Fruit fly (Drosophila melanogaster) whole organism, embryonic: ENCODE results near the gene CG4393.

Experiments used
- Blimp-1 ChIP-seq: fragments of 200-800 bp; sonication (Bioruptor generic); optimal IDR thresholded peaks from 3 replicates; lab custom pipeline; 2018; ENCODE audit warnings: missing biosample characterization, missing genetic modification characterization, mild to moderate bottlenecking, moderate library complexity, missing genetic modification reagents
- CG10209 ChIP-seq: fragments of 200-800 bp; sonication (Bioruptor generic); optimal IDR thresholded peaks from 3 replicates; lab custom pipeline; 2017; ENCODE audit warnings: missing biosample characterization, mild to moderate bottlenecking, missing genetic modification characterization, missing genetic modification reagents
- CG10431 ChIP-seq: fragments of 200-800 bp; sonication (Bioruptor generic); optimal IDR thresholded peaks from 3 replicates; lab custom pipeline; 2018; ENCODE audit warnings: missing biosample characterization, mild to moderate bottlenecking, missing genetic modification characterization
- CG10979 ChIP-seq: fragments of 200-800 bp; sonication (Bioruptor generic); optimal IDR thresholded peaks from 2 replicates; lab custom pipeline; 2018; ENCODE audit warnings: missing biosample characterization, mild to moderate bottlenecking, missing genetic modification characterization, moderate library complexity
- CG11085 ChIP-seq: fragments of 200-800 bp; sonication (Bioruptor generic); IDR thresholded peaks from 2 replicates; pipeline ENCODE4 v1.3.6; 2022; ENCODE audit warnings: missing biosample characterization, missing genetic modification characterization
- CG11504 ChIP-seq: fragments of 200-800 bp; sonication (Bioruptor generic); optimal IDR thresholded peaks from 3 replicates; lab custom pipeline; 2019; ENCODE audit warnings: missing biosample characterization, mild to moderate bottlenecking, missing genetic modification characterization, moderate library complexity
- CG14860 ChIP-seq: fragments of 200-800 bp; sonication (Bioruptor generic); IDR thresholded peaks from 3 replicates; pipeline ENCODE4 v1.3.6; 2022; ENCODE audit warnings: missing biosample characterization, missing genetic modification characterization; ENCODE audit not compliant: partially characterized antibody
- CG1602 ChIP-seq: fragments of 200-800 bp; sonication (Bioruptor generic); optimal IDR thresholded peaks from 3 replicates; lab custom pipeline; 2016; ENCODE audit warnings: missing biosample characterization, missing genetic modification characterization
- CG16815 ChIP-seq: fragments of 200-800 bp; sonication (Bioruptor generic); optimal IDR thresholded peaks from 3 replicates; lab custom pipeline; 2017; ENCODE audit warnings: missing biosample characterization, mild to moderate bottlenecking, missing genetic modification characterization
- CG17829 ChIP-seq: fragments of 200-800 bp; optimal IDR thresholded peaks from 2 replicates; lab custom pipeline; 2019; ENCODE audit warnings: missing biosample characterization, mild to moderate bottlenecking, missing genetic modification characterization, moderate library complexity
- CG18764 ChIP-seq: fragments of 200-800 bp; sonication (Bioruptor generic); optimal IDR thresholded peaks from 3 replicates; lab custom pipeline; 2016; ENCODE audit warnings: missing biosample characterization, missing genetic modification characterization
- CG2129 ChIP-seq: fragments of 200-800 bp; sonication (Bioruptor generic); IDR thresholded peaks from 2 replicates; pipeline ENCODE4 v1.3.6; 2022; ENCODE audit warnings: missing biosample characterization, missing genetic modification characterization; ENCODE audit not compliant: partially characterized antibody
- CG3163 ChIP-seq: fragments of 200-800 bp; sonication (Bioruptor generic); optimal IDR thresholded peaks from 3 replicates; lab custom pipeline; 2016; ENCODE audit warnings: missing biosample characterization, missing genetic modification characterization
- CG5953 ChIP-seq: fragments of 200-800 bp; sonication (Bioruptor generic); IDR thresholded peaks from 2 replicates; pipeline ENCODE4 v1.3.6; 2022; ENCODE audit warnings: missing biosample characterization, missing genetic modification characterization
- CG6683 ChIP-seq: fragments of 200-800 bp; sonication (Bioruptor generic); optimal IDR thresholded peaks from 2 replicates; lab custom pipeline; 2017; ENCODE audit warnings: missing biosample characterization, mild to moderate bottlenecking, missing genetic modification characterization, missing genetic modification reagents
- CG6854 ChIP-seq: fragments of 200-800 bp; sonication (Bioruptor generic); optimal IDR thresholded peaks from 3 replicates; lab custom pipeline; 2017; ENCODE audit warnings: missing biosample characterization, mild to moderate bottlenecking, missing genetic modification characterization
- CG7745 ChIP-seq: fragments of 200-800 bp; sonication (Bioruptor generic); optimal IDR thresholded peaks from 2 replicates; lab custom pipeline; 2018; ENCODE audit warnings: missing biosample characterization, mild to moderate bottlenecking, missing genetic modification characterization, moderate library complexity
- CG7786 ChIP-seq: fragments of 200-800 bp; sonication (Bioruptor generic); optimal IDR thresholded peaks from 2 replicates; lab custom pipeline; 2016; ENCODE audit warnings: missing biosample characterization, missing genetic modification characterization
- CG8765 ChIP-seq: fragments of 200-800 bp; sonication (Bioruptor generic); IDR thresholded peaks from 2 replicates; pipeline ENCODE4 v1.3.6; 2022; ENCODE audit warnings: missing biosample characterization, missing genetic modification characterization
- Chrac-16 ChIP-seq: fragments of 200-800 bp; sonication (Bioruptor generic); optimal IDR thresholded peaks from 3 replicates; lab custom pipeline; 2016; ENCODE audit warnings: missing biosample characterization, missing genetic modification characterization
- D ChIP-seq, 2 experiments: fragments of 200-800 bp in 1 of 2; fragments of >200 bp in 1 of 2; sonication (Bioruptor generic) in 1 of 2; optimal IDR thresholded peaks; 2 replicates in 1 of 2; 3 replicates in 1 of 2; lab custom pipeline; 2017; ENCODE audit warnings: mild to moderate bottlenecking in 1 of 2, missing biosample characterization in 1 of 2, missing genetic modification characterization in 1 of 2, missing genetic modification reagents in 1 of 2
- Dad ChIP-seq: fragments of 200-800 bp; sonication (Bioruptor generic); optimal IDR thresholded peaks from 3 replicates; lab custom pipeline; 2016; ENCODE audit warnings: missing biosample characterization, missing genetic modification characterization
- Ets97D ChIP-seq: fragments of 200-800 bp; sonication (Bioruptor generic); optimal IDR thresholded peaks from 3 replicates; lab custom pipeline; 2016; ENCODE audit warnings: missing biosample characterization, missing genetic modification characterization
- Gsc ChIP-seq: fragments of 200-800 bp; sonication (Bioruptor generic); IDR thresholded peaks from 2 replicates; pipeline ENCODE4 v1.3.6; 2022; ENCODE audit warnings: missing biosample characterization, missing genetic modification characterization
- HLH3B ChIP-seq: fragments of 200-800 bp; sonication (Bioruptor generic); IDR thresholded peaks from 2 replicates; pipeline ENCODE4 v1.3.6; 2022; ENCODE audit warnings: missing biosample characterization, missing genetic modification characterization
- Hr78 ChIP-seq, 2 experiments: fragments of 200-800 bp in 1 of 2; fragments of >200 bp in 1 of 2; sonication (Bioruptor generic) in 1 of 2; optimal IDR thresholded peaks; 2 replicates each; lab custom pipeline; 2017 to 2019; ENCODE audit warnings: missing biosample characterization in 2 of 2, missing genetic modification characterization in 2 of 2, mild to moderate bottlenecking in 1 of 2, moderate library complexity in 1 of 2
- Lpt ChIP-seq: fragments of >200 bp; optimal IDR thresholded peaks from 2 replicates; lab custom pipeline; 2018; ENCODE audit warnings: missing biosample characterization, missing genetic modification characterization
- Med ChIP-seq: fragments of 200-800 bp; sonication (Bioruptor generic); peaks from one replicate; lab custom pipeline; 2016; ENCODE audit warnings: missing biosample characterization, missing genetic modification characterization, mild to moderate bottlenecking, inconsistent platforms, moderate library complexity
- Nf-YA ChIP-seq: fragments of 200-800 bp; sonication (Bioruptor generic); IDR thresholded peaks from 2 replicates; pipeline ENCODE4 v1.3.6; 2022; ENCODE audit warnings: missing biosample characterization, missing genetic modification characterization
- Ptx1 ChIP-seq: fragments of 200-800 bp; sonication (Bioruptor generic); IDR thresholded peaks from 2 replicates; pipeline ENCODE4 v1.3.6; 2022; ENCODE audit warnings: missing biosample characterization, missing genetic modification characterization
- Sin3A ChIP-seq: fragments of >200 bp; optimal IDR thresholded peaks from 2 replicates; lab custom pipeline; 2018
- Xrp1 ChIP-seq: fragments of 200-800 bp; sonication (Bioruptor generic); IDR thresholded peaks from 2 replicates; pipeline ENCODE4 v1.3.6; 2022; ENCODE audit warnings: missing biosample characterization, missing genetic modification characterization
- ara ChIP-seq: fragments of 200-800 bp; sonication (Bioruptor generic); IDR thresholded peaks from 2 replicates; pipeline ENCODE4 v1.3.6; 2022; ENCODE audit warnings: missing biosample characterization, missing genetic modification characterization
- az2 ChIP-seq: fragments of 200-800 bp; sonication (Bioruptor generic); optimal IDR thresholded peaks from 3 replicates; lab custom pipeline; 2016; ENCODE audit warnings: missing biosample characterization, missing genetic modification characterization
- cad ChIP-seq: fragments of >200 bp; optimal IDR thresholded peaks from 2 replicates; lab custom pipeline; 2017; ENCODE audit warnings: missing biosample characterization, missing genetic modification characterization
- chm ChIP-seq: fragments of 200-800 bp; sonication (Bioruptor generic); IDR thresholded peaks from 2 replicates; pipeline ENCODE4 v1.3.6; 2022; ENCODE audit warnings: missing biosample characterization, missing genetic modification characterization
- ci ChIP-seq: fragments of 200-800 bp; sonication (Bioruptor generic); IDR thresholded peaks from 3 replicates; pipeline ENCODE4 v1.3.6; 2022; ENCODE audit warnings: missing biosample characterization, missing genetic modification characterization
- danr ChIP-seq: fragments of 200-800 bp; sonication (Bioruptor generic); IDR thresholded peaks from 2 replicates; pipeline ENCODE4 v1.3.6; 2022; ENCODE audit warnings: missing biosample characterization, missing genetic modification characterization
- dmrt11E ChIP-seq: fragments of 200-800 bp; sonication (Bioruptor generic); optimal IDR thresholded peaks from 3 replicates; lab custom pipeline; 2018; ENCODE audit warnings: missing biosample characterization, mild to moderate bottlenecking, missing genetic modification characterization, moderate library complexity
- ftz-f1 ChIP-seq: fragments of 200-800 bp; sonication (Bioruptor generic); optimal IDR thresholded peaks from 2 replicates; lab custom pipeline; 2016; ENCODE audit warnings: missing biosample characterization, missing genetic modification characterization
- gce ChIP-seq: fragments of 200-800 bp; sonication (Bioruptor generic); IDR thresholded peaks from 3 replicates; pipeline ENCODE4 v1.3.6; 2022; ENCODE audit warnings: missing biosample characterization, missing genetic modification characterization
- klu ChIP-seq: fragments of 200-800 bp; sonication (Bioruptor generic); IDR thresholded peaks from 2 replicates; pipeline ENCODE4 v1.3.6; 2022; ENCODE audit warnings: missing biosample characterization, missing genetic modification characterization
- kni ChIP-seq: fragments of 200-800 bp; sonication (Bioruptor generic); optimal IDR thresholded peaks from 3 replicates; lab custom pipeline; 2017; ENCODE audit warnings: mild to moderate bottlenecking, missing biosample characterization, missing genetic modification reagents, missing genetic modification characterization
- luna ChIP-seq: fragments of 200-800 bp; sonication (Bioruptor generic); optimal IDR thresholded peaks from 2 replicates; lab custom pipeline; 2016; ENCODE audit warnings: missing biosample characterization, missing genetic modification characterization
- mam ChIP-seq: fragments of 200-800 bp; sonication (Bioruptor generic); optimal IDR thresholded peaks from 3 replicates; lab custom pipeline; 2016; ENCODE audit warnings: missing biosample characterization, missing genetic modification characterization
- sna ChIP-seq: fragments of 200-800 bp; sonication (Bioruptor generic); IDR thresholded peaks from 2 replicates; pipeline ENCODE4 v1.3.6; 2022; ENCODE audit warnings: missing biosample characterization, missing genetic modification characterization; ENCODE audit not compliant: partially characterized antibody
- sqz ChIP-seq: fragments of 200-800 bp; sonication (Bioruptor generic); optimal IDR thresholded peaks from 3 replicates; lab custom pipeline; 2018; ENCODE audit warnings: missing biosample characterization, mild to moderate bottlenecking, missing genetic modification characterization
- tll ChIP-seq, 2 experiments: fragments of 200-800 bp in 1 of 2; fragments of >200 bp in 1 of 2; sonication (Bioruptor generic) in 1 of 2; optimal IDR thresholded peaks; 2 replicates each; lab custom pipeline; 2017 to 2019; ENCODE audit warnings: missing biosample characterization in 2 of 2, missing genetic modification characterization in 2 of 2, mild to moderate bottlenecking in 1 of 2, moderate library complexity in 1 of 2
- ttk ChIP-seq: fragments of 200-800 bp; sonication (Bioruptor generic); IDR thresholded peaks from 2 replicates; pipeline ENCODE4 v2.1.2; 2022; ENCODE audit warnings: missing biosample characterization, missing genetic modification characterization
- tup ChIP-seq: fragments of 200-800 bp; sonication (Bioruptor generic); optimal IDR thresholded peaks from 2 replicates; lab custom pipeline; 2016; ENCODE audit warnings: missing biosample characterization, mild to moderate bottlenecking, missing genetic modification characterization, moderate library complexity
- zf30C ChIP-seq: fragments of 200-800 bp; sonication (Bioruptor generic); optimal IDR thresholded peaks from 3 replicates; lab custom pipeline; 2018; ENCODE audit warnings: missing biosample characterization, mild to moderate bottlenecking, missing genetic modification characterization

CG4393 gene

DNA sequence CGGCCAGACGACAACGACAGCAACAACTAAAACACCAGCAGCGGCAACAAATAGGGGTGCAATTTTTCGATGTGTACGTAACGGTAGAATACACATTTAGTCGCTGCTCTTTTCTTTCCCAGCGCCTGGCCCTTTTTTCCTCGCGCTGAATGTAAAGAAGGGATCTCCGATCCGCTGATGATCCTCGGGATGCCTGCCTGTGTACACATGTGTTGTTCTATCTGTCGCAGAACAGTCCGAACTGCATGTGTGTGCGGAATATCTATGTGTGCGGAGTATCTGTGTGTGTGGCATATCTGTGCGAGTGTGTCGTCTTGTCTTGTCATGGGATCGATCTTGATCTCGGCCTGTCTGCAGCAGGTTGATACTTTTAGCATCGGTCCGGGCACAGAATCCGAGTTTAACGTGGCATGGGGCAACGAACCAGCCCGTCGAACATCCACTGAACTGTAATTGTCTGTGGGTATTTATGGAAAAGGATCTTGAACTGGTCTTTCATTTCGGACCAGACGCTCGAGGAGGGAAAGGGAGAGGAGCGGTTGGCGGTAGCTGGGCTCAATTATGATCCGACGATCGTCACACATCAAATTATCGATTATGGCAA lies 40.8 kb downstream of the CG4393 start (continued):
- peak; percentile 80 for TF ChIP-seq kni
- TF ChIP-seq CG11504 = no peak
- TF ChIP-seq CG7745 (tag; lab: Kevin White, UChicago) = no peak
- peak; percentile 63 for TF ChIP-seq Lpt (GFP tag; lab: Kevin White, UChicago)
- no peak for TF ChIP-seq ttk (GFP tag; lab: Robert Waterston, UW)
- no peak for TF ChIP-seq CG10979
- no peak for TF ChIP-seq tup (GFP tag; lab: Kevin White, UChicago)
- TF ChIP-seq ftz-f1 (GFP tag; lab: Kevin White, UChicago) = no peak
- peak; percentile 88 for TF ChIP-seq D (optimal IDR thresholded peaks at IDR 0.05; lab: Kevin White, UChicago)
- no peak for TF ChIP-seq D (GFP tag; optimal IDR thresholded peaks at IDR 0.05; lab: Kevin White, UChicago)
- no peak for TF ChIP-seq CG10209 (GFP tag; lab: Kevin White, UChicago)
- no peak for TF ChIP-seq Nf-YA
- TF ChIP-seq mam (GFP tag; lab: Kevin White, UChicago) = no peak
- TF ChIP-seq Xrp1 (GFP tag; lab: Robert Waterston, UW) = no peak
- TF ChIP-seq dmrt11E = no peak
- TF ChIP-seq Med (GFP tag; lab: Kevin White, UChicago) = peak; percentile 31
- no peak for TF ChIP-seq Dad (GFP tag; lab: Kevin White, UChicago)
- no peak for TF ChIP-seq CG10431 (GFP tag; lab: Kevin White, UChicago)
- TF ChIP-seq ara = no peak
- TF ChIP-seq Ptx1 (GFP tag; lab: Robert Waterston, UW) = no peak
- peak; percentile 87 for TF ChIP-seq zf30C (GFP tag; lab: Kevin White, UChicago)
- TF ChIP-seq Ets97D (GFP tag; lab: Kevin White, UChicago) = no peak
- TF ChIP-seq gce (GFP tag; lab: Robert Waterston, UW) = no peak
- no peak for TF ChIP-seq CG8765 (GFP tag; lab: Robert Waterston, UW)
- no peak for TF ChIP-seq sna (GFP tag; lab: Robert Waterston, UW)
- no peak for TF ChIP-seq HLH3B (GFP tag; lab: Robert Waterston, UW)
- no peak for TF ChIP-seq CG7786 (GFP tag; lab: Kevin White, UChicago)
- no peak for TF ChIP-seq CG3163 (GFP tag; lab: Kevin White, UChicago)
- no peak for TF ChIP-seq ci (GFP tag; lab: Robert Waterston, UW)
- TF ChIP-seq Sin3A (lab: Kevin White, UChicago) = no peak
- TF ChIP-seq klu = no peak
- no peak for TF ChIP-seq CG1602 (GFP tag; lab: Kevin White, UChicago)
- no peak for TF ChIP-seq luna (GFP tag; lab: Kevin White, UChicago)
- no peak for TF ChIP-seq Hr78 (GFP tag; optimal IDR thresholded peaks at IDR 0.05; lab: Kevin White, UChicago)
- no peak for TF ChIP-seq CG18764 (GFP tag; lab: Kevin White, UChicago)
- no peak for TF ChIP-seq az2 (GFP tag; lab: Kevin White, UChicago)
- no peak for TF ChIP-seq CG17829 (tag; lab: Kevin White, UChicago)
- TF ChIP-seq CG5953 (GFP tag; lab: Robert Waterston, UW) = no peak
- no peak for TF ChIP-seq danr
- TF ChIP-seq Blimp-1 (GFP tag; lab: Kevin White, UChicago) = no peak
- no peak for TF ChIP-seq CG6854 (GFP tag; lab: Kevin White, UChicago)
- no peak for TF ChIP-seq cad (GFP tag; lab: Kevin White, UChicago)
- no peak for TF ChIP-seq Chrac-16 (GFP tag; lab: Kevin White, UChicago)
- no peak for TF ChIP-seq CG11085 (GFP tag; lab: Robert Waterston, UW)
- peak in 1 of 2 experiments; percentile 73 for TF ChIP-seq tll (GFP tag; optimal IDR thresholded peaks at IDR 0.05; lab: Kevin White, UChicago)
- no peak for TF ChIP-seq sqz (GFP tag; lab: Kevin White, UChicago)
- no peak for TF ChIP-seq CG14860 (GFP tag; lab: Robert Waterston, UW)
- TF ChIP-seq CG2129 (GFP tag; lab: Robert Waterston, UW) = no peak
- TF ChIP-seq chm (GFP tag; lab: Robert Waterston, UW) = peak; percentile 21; the same call in 1 of the 2 replicates
- no peak for TF ChIP-seq CG16815 (GFP tag; lab: Kevin White, UChicago)
- TF ChIP-seq Gsc = no peak
- no peak for TF ChIP-seq CG6683 (GFP tag; lab: Kevin White, UChicago)
